Fruit fly (Drosophila melanogaster): ENCODE results near the gene CG11309.

dm6 chr3L:21273504-21273903 lies 31.0 kb downstream of the CG11309 start:
- TF ChIP-seq bab1 (GFP tag; optimal IDR thresholded peaks at IDR 0.05), result no peak
- no peak for TF ChIP-seq cic (GFP tag; optimal IDR thresholded peaks at IDR 0.05)
- no peak for TF ChIP-seq Hr96 (GFP tag; optimal IDR thresholded peaks at IDR 0.05)
- no peak for TF ChIP-seq CG7045 (GFP tag; optimal IDR thresholded peaks at IDR 0.05)
- no peak for TF ChIP-seq Clk (GFP tag; optimal IDR thresholded peaks at IDR 0.05)
- TF ChIP-seq pad (GFP tag; optimal IDR thresholded peaks at IDR 0.05), result no peak
- TF ChIP-seq tj (GFP tag; optimal IDR thresholded peaks at IDR 0.05), result no peak
- TF ChIP-seq CG14711 (tag; optimal IDR thresholded peaks at IDR 0.05), result no peak
